Fruit fly (Drosophila melanogaster): ENCODE results near the gene AP-1mu.

AP-1mu gene

DNA sequence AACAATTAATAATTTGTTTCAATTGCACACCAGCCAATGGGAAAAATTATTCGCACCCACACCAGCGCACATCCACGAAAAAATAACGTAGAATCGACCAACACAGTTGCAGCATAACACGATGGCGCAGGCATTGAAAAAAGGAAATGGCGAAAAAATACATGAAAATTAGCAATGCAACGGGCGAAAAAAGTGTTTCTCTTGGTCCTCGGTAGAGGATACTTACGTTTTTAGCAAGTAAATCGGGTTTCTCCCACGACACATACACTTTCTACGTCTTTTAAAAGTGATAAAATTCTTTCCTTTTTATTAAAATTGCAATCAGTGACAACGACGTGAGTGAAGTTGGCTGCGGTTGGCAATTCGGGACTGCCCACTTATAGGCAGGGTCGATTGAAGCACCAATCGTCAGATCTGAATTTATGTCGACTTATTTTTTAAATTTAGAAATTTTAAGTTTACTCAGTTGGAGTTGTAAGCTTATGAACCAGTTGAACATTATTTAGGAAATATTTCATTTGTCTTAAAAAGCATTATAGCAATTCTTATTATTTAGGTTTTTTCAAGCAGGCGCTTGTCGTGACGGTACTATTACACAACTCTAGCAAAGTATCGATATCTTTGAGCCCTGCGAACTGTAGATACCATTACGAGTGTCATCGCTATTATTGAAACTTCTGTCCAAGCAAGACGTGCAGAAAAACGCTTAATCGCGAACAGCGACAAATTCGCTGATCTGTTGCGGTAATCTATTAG is 18.2 kb upstream of the AP-1mu start, which contains the start of the genes Kap-alpha3 and Son (continued):
- TF ChIP-seq Met (GFP tag; optimal IDR thresholded peaks at IDR 0.05) (peak; percentile 89), eg (GFP tag; IDR thresholded peaks at IDR 0.05) (peak; percentile 84), CG10631 (GFP tag; optimal IDR thresholded peaks at IDR 0.05) (peak; percentile 85), fd59A (GFP tag; optimal IDR thresholded peaks at IDR 0.05) (peak; percentile 69), svp (GFP tag) (no peak), CG8119 (GFP tag; IDR thresholded peaks at IDR 0.05) (0 out of 3 replicates have a peak, but pooled peaks have one; percentile 41), ss (GFP tag; optimal IDR thresholded peaks at IDR 0.05) (peak; percentile 67 to 91), CG34406 (GFP tag; optimal IDR thresholded peaks at IDR 0.05) (peak; percentile 82), CG3919 (GFP tag; optimal IDR thresholded peaks at IDR 0.05) (peak; percentile 91), CG6792 (GFP tag; optimal IDR thresholded peaks at IDR 0.05) (peak; percentile 79)

- peak; percentile 99 for TF ChIP-seq OdsH (GFP tag; optimal IDR thresholded peaks at IDR 0.05)
- peak; percentile 97 for TF ChIP-seq Sox102F (GFP tag; optimal IDR thresholded peaks at IDR 0.05)
- TF ChIP-seq spab (GFP tag; optimal IDR thresholded peaks at IDR 0.05) = peak; percentile 91
- TF ChIP-seq lz (GFP tag; optimal IDR thresholded peaks at IDR 0.05) = peak; percentile 98
- TF ChIP-seq eg (GFP tag; IDR thresholded peaks at IDR 0.05) = peak; percentile 99
- peak; percentile 88 for TF ChIP-seq CG16779 (tag; optimal IDR thresholded peaks at IDR 0.05)
- TF ChIP-seq CG11762 (GFP tag; optimal IDR thresholded peaks at IDR 0.05; ENCODE audit: insufficient read depth) = peak; percentile 97
- peak; percentile 97 for TF ChIP-seq CG4318 (GFP tag; optimal IDR thresholded peaks at IDR 0.05)
- TF ChIP-seq CG32006 (GFP tag; optimal IDR thresholded peaks at IDR 0.05) = peak; percentile 98
- peak; percentile 87 for TF ChIP-seq CG6854 (GFP tag; optimal IDR thresholded peaks at IDR 0.05)
- peak; percentile 96 for TF ChIP-seq Hr39 (GFP tag; optimal IDR thresholded peaks at IDR 0.05)
- peak; percentile 98 for TF ChIP-seq Hr4 (GFP tag; optimal IDR thresholded peaks at IDR 0.05)
- peak; percentile 94 for TF ChIP-seq vri (GFP tag; optimal IDR thresholded peaks at IDR 0.05)
- TF ChIP-seq dac (GFP tag; optimal IDR thresholded peaks at IDR 0.05) = peak; percentile 98
- peak; percentile 97 for TF ChIP-seq CG3032 (tag; optimal IDR thresholded peaks at IDR 0.05)
- TF ChIP-seq esn (GFP tag; optimal IDR thresholded peaks at IDR 0.05) = peak; percentile 98
- peak; percentile 99 for TF ChIP-seq CG10631 (GFP tag; optimal IDR thresholded peaks at IDR 0.05)
- TF ChIP-seq cyc (GFP tag; optimal IDR thresholded peaks at IDR 0.05) = peak; percentile 96
- TF ChIP-seq acj6 (GFP tag; optimal IDR thresholded peaks at IDR 0.05) = peak; percentile 98
- TF ChIP-seq CG3919 (GFP tag; optimal IDR thresholded peaks at IDR 0.05) = peak; percentile 98
- TF ChIP-seq ss (GFP tag; optimal IDR thresholded peaks at IDR 0.05) = peak; percentile 96 to 97
- TF ChIP-seq pdm3 (GFP tag; optimal IDR thresholded peaks at IDR 0.05) = peak; percentile 98
- peak; percentile 99 for TF ChIP-seq Eip78C (GFP tag)
- TF ChIP-seq Lpt (GFP tag; optimal IDR thresholded peaks at IDR 0.05) = peak; percentile 96
- peak; percentile 96 for TF ChIP-seq CG6276 (GFP tag; optimal IDR thresholded peaks at IDR 0.05)
- TF ChIP-seq CG8319 (GFP tag; optimal IDR thresholded peaks at IDR 0.05) = peak; percentile 95
- peak; percentile 97 for TF ChIP-seq Sox15 (GFP tag; optimal IDR thresholded peaks at IDR 0.05)
- peak; percentile 97 for TF ChIP-seq CG31627 (GFP tag; optimal IDR thresholded peaks at IDR 0.05)
- TF ChIP-seq Met (GFP tag; optimal IDR thresholded peaks at IDR 0.05) = peak; percentile 96
- TF ChIP-seq CG8119 (GFP tag; IDR thresholded peaks at IDR 0.05) = peak; percentile 97
- peak; percentile 81 for TF ChIP-seq fd85E (GFP tag; optimal IDR thresholded peaks at IDR 0.05)
- peak; percentile 93 for TF ChIP-seq CG1621 (tag; optimal IDR thresholded peaks at IDR 0.05)
- peak; percentile 91 for TF ChIP-seq CG6808 (GFP tag; optimal IDR thresholded peaks at IDR 0.05)
- TF ChIP-seq Ets21C (GFP tag; optimal IDR thresholded peaks at IDR 0.05) = peak; percentile 93
- TF ChIP-seq CG6792 (GFP tag; optimal IDR thresholded peaks at IDR 0.05) = peak; percentile 97
- peak; percentile 98 for TF ChIP-seq Smox (GFP tag; optimal IDR thresholded peaks at IDR 0.05)
- TF ChIP-seq Eip75B (GFP tag; optimal IDR thresholded peaks at IDR 0.05) = peak; percentile 96
- peak; percentile 93 for TF ChIP-seq CG11902 (GFP tag; optimal IDR thresholded peaks at IDR 0.05)
- TF ChIP-seq CG15336 (GFP tag; IDR thresholded peaks at IDR 0.05) = peak; percentile 97
- peak; percentile 96 for TF ChIP-seq topi (GFP tag; optimal IDR thresholded peaks at IDR 0.05)
- TF ChIP-seq CG7368 (GFP tag; optimal IDR thresholded peaks at IDR 0.05) = peak; percentile 94
- peak; percentile 96 for TF ChIP-seq Sox14 (GFP tag; optimal IDR thresholded peaks at IDR 0.05)
- peak; percentile 99 for TF ChIP-seq CG6163 (GFP tag; IDR thresholded peaks at IDR 0.05)
Measured at dm6 chr3R:9573812-9574587, 14.7 kb upstream of the AP-1mu start, which contains the start of gene CG9399. CG9399 (minus strand) TSS chr3R:9574211.
